Fruit fly (Drosophila melanogaster) whole organism, prepupa: ENCODE results near the gene CG14402.

Experiments used
- Blimp-1 ChIP-seq: fragments of 200-800 bp; sonication (Bioruptor generic); optimal IDR thresholded peaks from 3 replicates; lab custom pipeline; 2017; ENCODE audit warnings: missing biosample characterization, missing genetic modification characterization, mild to moderate bottlenecking, moderate library complexity, missing genetic modification reagents
- CG10631 ChIP-seq: fragments of 200-800 bp; sonication (Bioruptor generic); optimal IDR thresholded peaks from 2 replicates; lab custom pipeline; 2016; ENCODE audit warnings: missing biosample characterization, missing genetic modification characterization
- CG10669 ChIP-seq: fragments of 200-800 bp; sonication (Bioruptor generic); optimal IDR thresholded peaks from 3 replicates; lab custom pipeline; 2018; ENCODE audit warnings: missing biosample characterization, mild to moderate bottlenecking, missing genetic modification characterization, moderate library complexity
- CG11294 ChIP-seq: fragments of 200-800 bp; sonication (Bioruptor generic); IDR thresholded peaks from 2 replicates; pipeline ENCODE4 v1.3.6; 2022; ENCODE audit warnings: missing biosample characterization, missing genetic modification characterization
- CG11762 ChIP-seq: fragments of 200-800 bp; sonication (Bioruptor generic); optimal IDR thresholded peaks from 3 replicates; lab custom pipeline; 2016; ENCODE audit warnings: missing biosample characterization, missing genetic modification characterization; ENCODE audit not compliant: insufficient read depth
- CG11902 ChIP-seq: fragments of 200-800 bp; sonication (Bioruptor generic); optimal IDR thresholded peaks from 3 replicates; lab custom pipeline; 2016; ENCODE audit warnings: missing biosample characterization, missing genetic modification characterization
- CG15336 ChIP-seq: fragments of 200-800 bp; sonication (Bioruptor generic); IDR thresholded peaks from 2 replicates; pipeline ENCODE4 v1.3.6; 2022; ENCODE audit warnings: missing biosample characterization, missing genetic modification characterization
- CG16779 ChIP-seq: fragments of 200-800 bp; sonication (Bioruptor generic); optimal IDR thresholded peaks from 3 replicates; lab custom pipeline; 2017; ENCODE audit warnings: missing biosample characterization, mild to moderate bottlenecking, missing genetic modification characterization
- CG3032 ChIP-seq: fragments of 200-800 bp; optimal IDR thresholded peaks from 2 replicates; lab custom pipeline; 2019; ENCODE audit warnings: missing biosample characterization, mild to moderate bottlenecking, missing genetic modification characterization, moderate library complexity
- CG31627 ChIP-seq: fragments of 200-800 bp; sonication (Bioruptor generic); optimal IDR thresholded peaks from 3 replicates; lab custom pipeline; 2016; ENCODE audit warnings: missing biosample characterization, missing genetic modification characterization
- CG32006 ChIP-seq: fragments of 200-800 bp; sonication (Bioruptor generic); optimal IDR thresholded peaks from 3 replicates; lab custom pipeline; 2017; ENCODE audit warnings: missing biosample characterization, mild to moderate bottlenecking, missing genetic modification characterization
- CG34406 ChIP-seq: fragments of 200-800 bp; sonication (Bioruptor generic); optimal IDR thresholded peaks from 3 replicates; lab custom pipeline; 2016; ENCODE audit warnings: missing biosample characterization, missing genetic modification characterization
- CG3919 ChIP-seq: fragments of 200-800 bp; sonication (Bioruptor generic); optimal IDR thresholded peaks from 3 replicates; lab custom pipeline; 2016; ENCODE audit warnings: missing biosample characterization, missing genetic modification characterization
- CG4318 ChIP-seq: fragments of 200-800 bp; sonication (Bioruptor generic); optimal IDR thresholded peaks from 3 replicates; lab custom pipeline; 2017; ENCODE audit warnings: missing biosample characterization, mild to moderate bottlenecking, missing genetic modification characterization
- CG6276 ChIP-seq: fragments of 200-800 bp; sonication (Bioruptor generic); optimal IDR thresholded peaks from 2 replicates; lab custom pipeline; 2017; ENCODE audit warnings: missing biosample characterization, mild to moderate bottlenecking, missing genetic modification characterization
- CG6854 ChIP-seq: fragments of 200-800 bp; sonication (Bioruptor generic); optimal IDR thresholded peaks from 2 replicates; lab custom pipeline; 2017; ENCODE audit warnings: missing biosample characterization, mild to moderate bottlenecking, missing genetic modification characterization
- CG7368 ChIP-seq: fragments of 200-800 bp; sonication (Bioruptor generic); optimal IDR thresholded peaks from 3 replicates; lab custom pipeline; 2016; ENCODE audit warnings: missing biosample characterization, missing genetic modification characterization
- CG9139 ChIP-seq: fragments of 200-800 bp; sonication (Bioruptor generic); optimal IDR thresholded peaks from 3 replicates; lab custom pipeline; 2017; ENCODE audit warnings: missing biosample characterization, mild to moderate bottlenecking, missing genetic modification characterization
- Eip75B ChIP-seq: fragments of 200-800 bp; sonication (Bioruptor generic); optimal IDR thresholded peaks from 3 replicates; lab custom pipeline; 2016; ENCODE audit warnings: missing biosample characterization, missing genetic modification characterization
- Ets96B ChIP-seq: fragments of 200-800 bp; optimal IDR thresholded peaks from 2 replicates; lab custom pipeline; 2019; ENCODE audit warnings: missing biosample characterization, mild to moderate bottlenecking, missing genetic modification characterization, moderate library complexity
- Hr38 ChIP-seq: sonication (Bioruptor generic); optimal IDR thresholded peaks from 2 replicates; lab custom pipeline; 2016; ENCODE audit warnings: missing biosample characterization, missing genetic modification characterization
- Hr4 ChIP-seq: fragments of 200-800 bp; sonication (Bioruptor generic); optimal IDR thresholded peaks from 3 replicates; lab custom pipeline; 2016; ENCODE audit warnings: missing biosample characterization, missing genetic modification characterization
- Lpt ChIP-seq: fragments of 200-800 bp; sonication (Bioruptor generic); optimal IDR thresholded peaks from 3 replicates; lab custom pipeline; 2016; ENCODE audit warnings: missing biosample characterization, missing genetic modification characterization
- Met ChIP-seq: fragments of 200-800 bp; sonication (Bioruptor generic); optimal IDR thresholded peaks from 3 replicates; lab custom pipeline; 2016; ENCODE audit warnings: missing biosample characterization, missing genetic modification characterization
- OdsH ChIP-seq: fragments of 200-800 bp; sonication (Bioruptor generic); optimal IDR thresholded peaks from 3 replicates; lab custom pipeline; 2016; ENCODE audit warnings: missing biosample characterization, missing genetic modification characterization
- Smox ChIP-seq: fragments of 200-800 bp; sonication (Bioruptor generic); optimal IDR thresholded peaks from 3 replicates; lab custom pipeline; 2016; ENCODE audit warnings: missing biosample characterization, missing genetic modification characterization
- Sox14 ChIP-seq: fragments of 200-800 bp; sonication (Bioruptor generic); optimal IDR thresholded peaks from 3 replicates; lab custom pipeline; 2016; ENCODE audit warnings: missing biosample characterization, missing genetic modification characterization
- Sox15 ChIP-seq: fragments of 200-800 bp; sonication (Bioruptor generic); optimal IDR thresholded peaks from 3 replicates; lab custom pipeline; 2016; ENCODE audit warnings: missing biosample characterization, missing genetic modification characterization
- achi ChIP-seq: fragments of 200-800 bp; sonication (Bioruptor generic); optimal IDR thresholded peaks from 3 replicates; lab custom pipeline; 2016; ENCODE audit warnings: missing biosample characterization, missing genetic modification characterization
- acj6 ChIP-seq: fragments of 200-800 bp; sonication (Bioruptor generic); optimal IDR thresholded peaks from 3 replicates; lab custom pipeline; 2016; ENCODE audit warnings: missing biosample characterization, missing genetic modification characterization
- cyc ChIP-seq: fragments of 200-800 bp; sonication (Bioruptor generic); optimal IDR thresholded peaks from 3 replicates; lab custom pipeline; 2016; ENCODE audit warnings: missing biosample characterization, missing genetic modification characterization
- dac ChIP-seq: fragments of 200-800 bp; sonication (Bioruptor generic); optimal IDR thresholded peaks from 2 replicates; lab custom pipeline; 2017; ENCODE audit warnings: missing biosample characterization, mild to moderate bottlenecking, missing genetic modification characterization
- dsx ChIP-seq: fragments of 200-800 bp; optimal IDR thresholded peaks from 3 replicates; lab custom pipeline; 2019; ENCODE audit warnings: missing biosample characterization, mild to moderate bottlenecking, missing genetic modification characterization, moderate library complexity; ENCODE audit not compliant: poor library complexity, severe bottlenecking
- esn ChIP-seq: fragments of 200-800 bp; sonication (Bioruptor generic); optimal IDR thresholded peaks from 2 replicates; lab custom pipeline; 2016; ENCODE audit warnings: missing biosample characterization, mild to moderate bottlenecking, missing genetic modification characterization, moderate library complexity
- fd85E ChIP-seq: fragments of 200-800 bp; sonication (Bioruptor generic); optimal IDR thresholded peaks from 3 replicates; lab custom pipeline; 2016; ENCODE audit warnings: missing biosample characterization, missing genetic modification characterization
- fkh ChIP-seq: fragments of 200-800 bp; sonication (Bioruptor generic); optimal IDR thresholded peaks from 3 replicates; lab custom pipeline; 2017; ENCODE audit warnings: missing biosample characterization, mild to moderate bottlenecking, missing genetic modification characterization, moderate library complexity
- lz ChIP-seq: fragments of 200-800 bp; sonication (Bioruptor generic); optimal IDR thresholded peaks from 3 replicates; lab custom pipeline; 2016; ENCODE audit warnings: missing biosample characterization, missing genetic modification characterization
- net ChIP-seq: fragments of 200-800 bp; sonication (Bioruptor generic); optimal IDR thresholded peaks from 3 replicates; lab custom pipeline; 2016; ENCODE audit warnings: missing biosample characterization, missing genetic modification characterization
- pdm3 ChIP-seq: fragments of 200-800 bp; sonication (Bioruptor generic); optimal IDR thresholded peaks from 3 replicates; lab custom pipeline; 2016; ENCODE audit warnings: missing biosample characterization, missing genetic modification characterization
- spab ChIP-seq: fragments of 200-800 bp; sonication (Bioruptor generic); optimal IDR thresholded peaks from 2 replicates; lab custom pipeline; 2017; ENCODE audit warnings: missing biosample characterization, mild to moderate bottlenecking, missing genetic modification characterization, missing genetic modification reagents
- ss ChIP-seq, 2 experiments: fragments of 200-800 bp; sonication (Bioruptor generic); optimal IDR thresholded peaks; 2 replicates in 1 of 2; 3 replicates in 1 of 2; lab custom pipeline; 2017 to 2018; ENCODE audit warnings: mild to moderate bottlenecking in 2 of 2, missing biosample characterization in 2 of 2, missing genetic modification characterization in 2 of 2, moderate library complexity in 1 of 2
- topi ChIP-seq: fragments of 200-800 bp; sonication (Bioruptor generic); optimal IDR thresholded peaks from 3 replicates; lab custom pipeline; 2016; ENCODE audit warnings: missing biosample characterization, missing genetic modification characterization
- vri ChIP-seq: fragments of 200-800 bp; sonication (Bioruptor generic); optimal IDR thresholded peaks from 3 replicates; lab custom pipeline; 2016; ENCODE audit warnings: missing biosample characterization, mild to moderate bottlenecking, missing genetic modification characterization

Gene CG14402

dm6 chr2L:20799991-20800897 lies 48.9 kb upstream of the CG14402 start (continued):
- TF ChIP-seq spab (GFP tag; lab: Kevin White, UChicago) (peak; percentile 98), Lpt (peak; percentile 82), CG10669 (GFP tag; lab: Kevin White, UChicago) (peak; percentile 97), OdsH (GFP tag; lab: Kevin White, UChicago) (peak; percentile 94), ss (GFP tag; optimal IDR thresholded peaks at IDR 0.05; lab: Kevin White, UChicago) (peak; percentile 96 to 98), Met (GFP tag; lab: Kevin White, UChicago) (peak; percentile 99), Eip75B (peak; percentile 97), net (GFP tag; lab: Kevin White, UChicago) (peak; percentile 93), CG3032 (tag; lab: Kevin White, UChicago) (peak; percentile 97), fkh (GFP tag; lab: Kevin White, UChicago) (peak; percentile 61), CG6854 (peak; percentile 91), vri (GFP tag; lab: Kevin White, UChicago) (peak; percentile 97), Sox14 (GFP tag; lab: Kevin White, UChicago) (peak; percentile 97), CG15336 (peak; percentile 65), esn (peak; percentile 98), cyc (GFP tag; lab: Kevin White, UChicago) (peak; percentile 98), acj6 (GFP tag; lab: Kevin White, UChicago) (peak; percentile 96)

dm6 chr2L:20801801-20802200 lies 47.3 kb upstream of the CG14402 start:
- no peak for TF ChIP-seq dac (GFP tag; lab: Kevin White, UChicago)
- TF ChIP-seq CG6276, result no peak
- no peak for TF ChIP-seq Blimp-1 (GFP tag; lab: Kevin White, UChicago)
- no peak for TF ChIP-seq fkh (GFP tag; lab: Kevin White, UChicago)
- no peak for TF ChIP-seq Smox (GFP tag; lab: Kevin White, UChicago)
- TF ChIP-seq CG10631 (GFP tag; lab: Kevin White, UChicago), result no peak
- no peak for TF ChIP-seq lz

- TF ChIP-seq Smox (GFP tag; lab: Kevin White, UChicago) (peak; percentile 12), CG11762 (GFP tag; lab: Kevin White, UChicago) (peak; percentile 55), fkh (GFP tag; lab: Kevin White, UChicago) (no peak), cyc (GFP tag; lab: Kevin White, UChicago) (peak; percentile 83), fd85E (GFP tag; lab: Kevin White, UChicago) (peak; percentile 20), CG10631 (GFP tag; lab: Kevin White, UChicago) (peak; percentile 40), net (GFP tag; lab: Kevin White, UChicago) (peak; percentile 54), CG6276 (peak; percentile 74), CG9139 (peak; percentile 58), CG16779 (tag; lab: Kevin White, UChicago) (no peak), CG4318 (GFP tag; lab: Kevin White, UChicago) (peak; percentile 31), Hr38 (GFP tag; lab: Kevin White, UChicago) (no peak), topi (GFP tag; lab: Kevin White, UChicago) (peak; percentile 77), dsx (GFP tag; lab: Kevin White, UChicago) (peak; percentile 64), dac (GFP tag; lab: Kevin White, UChicago) (peak; percentile 73), CG3919 (peak; percentile 79), CG3032 (tag; lab: Kevin White, UChicago) (peak; percentile 46), OdsH (GFP tag; lab: Kevin White, UChicago) (peak; percentile 69), CG11294 (GFP tag; lab: Robert Waterston, UW) (peak; percentile 61), CG7368 (GFP tag; lab: Kevin White, UChicago) (peak; percentile 71), CG31627 (GFP tag; lab: Kevin White, UChicago) (peak; percentile 53), ss (GFP tag; optimal IDR thresholded peaks at IDR 0.05; lab: Kevin White, UChicago) (peak; percentile 53 to 75), vri (GFP tag; lab: Kevin White, UChicago) (no peak), esn (peak; percentile 61), CG34406 (GFP tag; lab: Kevin White, UChicago) (peak; percentile 27), Ets96B (tag; lab: Kevin White, UChicago) (peak; percentile 78), achi (GFP tag; lab: Kevin White, UChicago) (peak; percentile 63), CG11902 (GFP tag; lab: Kevin White, UChicago) (peak; percentile 76), Sox15 (GFP tag; lab: Kevin White, UChicago) (peak; percentile 42), CG32006 (GFP tag; lab: Kevin White, UChicago) (peak; percentile 75), Hr4 (peak; percentile 75), pdm3 (GFP tag; lab: Kevin White, UChicago) (peak; percentile 67), Eip75B (peak; percentile 2), spab (GFP tag; lab: Kevin White, UChicago) (peak; percentile 37)
Measured at dm6 chr2L:20802204-20802603, 46.9 kb upstream of the CG14402 start.
